Worm (Caenorhabditis elegans) whole organism, L4 larva: ENCODE measurements around the gene T28H11.7.

Experiments used
- F26F4.8 ChIP-seq: fragments of 200-800 bp; sonication (Bioruptor generic); conservative IDR thresholded peaks from 2 replicates; pipeline ENCODE4 v1.3.6; 2022; ENCODE audit warnings: missing genetic modification characterization, missing compliant biosample characterization
- F49E8.2 ChIP-seq: sonication (generic microtip); optimal IDR thresholded peaks from 2 replicates; lab custom pipeline; 2016; ENCODE audit warnings: missing compliant biosample characterization, mild to moderate bottlenecking, missing genetic modification characterization, borderline replicate concordance
- T26A8.4 ChIP-seq: fragments of 200-800 bp; sonication (Bioruptor generic); IDR thresholded peaks from 2 replicates; pipeline ENCODE4 v1.3.6; 2022; ENCODE audit warnings: missing genetic modification characterization, missing compliant biosample characterization
- ZK337.2 ChIP-seq: fragments of 200-800 bp; sonication (Bioruptor generic); IDR thresholded peaks from 2 replicates; pipeline ENCODE4 v1.3.6; 2022; ENCODE audit warnings: missing genetic modification reagents, missing genetic modification characterization, missing compliant biosample characterization
- arid-1 ChIP-seq: fragments of 200-800 bp; sonication (Bioruptor generic); conservative IDR thresholded peaks from 2 replicates; pipeline ENCODE4 v1.3.6; 2022; ENCODE audit warnings: missing genetic modification reagents, missing genetic modification characterization, missing compliant biosample characterization
- ceh-20 ChIP-seq: fragments of 200-800 bp; sonication (Bioruptor generic); IDR thresholded peaks from 2 replicates; pipeline ENCODE4 v1.3.6; 2022; ENCODE audit warnings: missing genetic modification reagents, missing genetic modification characterization, missing compliant biosample characterization
- ces-1 ChIP-seq: fragments of 150-350 bp; sonication (generic microtip); optimal IDR thresholded peaks from 4 replicates; lab custom pipeline; 2014; ENCODE audit warnings: missing biosample characterization, missing genetic modification reagents, missing genetic modification characterization
- daf-19 ChIP-seq: fragments of 200-800 bp; sonication (Bioruptor generic); conservative IDR thresholded peaks from 2 replicates; pipeline ENCODE4 v1.3.6; 2022; ENCODE audit warnings: missing genetic modification characterization, missing compliant biosample characterization
- dmd-6 ChIP-seq: fragments of 200-800 bp; sonication (Bioruptor generic); IDR thresholded peaks from 2 replicates; pipeline ENCODE4 v1.3.6; 2022; ENCODE audit warnings: missing genetic modification reagents, missing genetic modification characterization, missing compliant biosample characterization
- gei-8 ChIP-seq: fragments of 200-800 bp; sonication (Bioruptor generic); optimal IDR thresholded peaks from 2 replicates; lab custom pipeline; 2018; ENCODE audit warnings: mild to moderate bottlenecking, missing genetic modification characterization, missing compliant biosample characterization
- hlh-11 ChIP-seq: fragments of 200-800 bp; sonication (Bioruptor generic); optimal IDR thresholded peaks from 2 replicates; lab custom pipeline; 2018; ENCODE audit warnings: mild to moderate bottlenecking, missing genetic modification characterization, missing compliant biosample characterization
- hmg-1.1 ChIP-seq: fragments of 200-800 bp; sonication (Bioruptor generic); IDR thresholded peaks from 2 replicates; pipeline ENCODE4 v1.3.6; 2022; ENCODE audit warnings: missing genetic modification reagents, missing genetic modification characterization, missing compliant biosample characterization
- lir-3 ChIP-seq: sonication (generic microtip); optimal IDR thresholded peaks from 2 replicates; lab custom pipeline; 2016; ENCODE audit warnings: mild to moderate bottlenecking, missing genetic modification characterization, missing compliant biosample characterization
- lsy-2 ChIP-seq, 2 experiments: fragments of 150-350 bp in 1 of 2; sonication (generic microtip) in 1 of 2; optimal IDR thresholded peaks; 2 replicates each; lab custom pipeline; 2014 to 2017; ENCODE audit warnings: missing biosample characterization in 2 of 2, missing genetic modification characterization in 2 of 2
- madf-9 ChIP-seq: fragments of 200-800 bp; sonication (Bioruptor generic); conservative IDR thresholded peaks from 2 replicates; pipeline ENCODE4 v1.3.6; 2022; ENCODE audit warnings: missing genetic modification reagents, missing genetic modification characterization, missing compliant biosample characterization
- mdl-1 ChIP-seq, 2 experiments: fragments of 150-350 bp in 1 of 2; sonication (generic microtip) in 1 of 2; optimal IDR thresholded peaks; 2 replicates each; lab custom pipeline; 2014 to 2017; ENCODE audit warnings: missing biosample characterization in 2 of 2, missing genetic modification characterization in 2 of 2
- mes-2 ChIP-seq: sonication (generic microtip); optimal IDR thresholded peaks from 2 replicates; lab custom pipeline; 2016; ENCODE audit warnings: missing genotype, mild to moderate bottlenecking, missing genetic modification characterization, missing compliant biosample characterization; ENCODE audit not compliant: poor library complexity, severe bottlenecking
- nhr-10 ChIP-seq: fragments of 150-350 bp; optimal IDR thresholded peaks from 2 replicates; lab custom pipeline; 2014; ENCODE audit warnings: missing biosample characterization, missing genetic modification characterization
- nhr-11 ChIP-seq: fragments of 150-350 bp; optimal IDR thresholded peaks from 2 replicates; lab custom pipeline; 2014; ENCODE audit warnings: missing biosample characterization, missing genetic modification characterization
- nhr-42 ChIP-seq: fragments of 200-800 bp; sonication (Bioruptor generic); IDR thresholded peaks from 2 replicates; pipeline ENCODE4 v1.3.6; 2022; ENCODE audit warnings: missing genetic modification characterization, missing compliant biosample characterization
- rbr-2 ChIP-seq: sonication (generic microtip); optimal IDR thresholded peaks from 2 replicates; lab custom pipeline; 2016; ENCODE audit warnings: missing genotype, missing genetic modification characterization, missing compliant biosample characterization
- saeg-2 ChIP-seq: fragments of 200-800 bp; sonication (Bioruptor generic); IDR thresholded peaks from 2 replicates; pipeline ENCODE4 v1.3.6; 2022; ENCODE audit warnings: missing genetic modification reagents, missing genetic modification characterization, missing compliant biosample characterization
- set-16 ChIP-seq: fragments of 200-800 bp; sonication (Bioruptor generic); IDR thresholded peaks from 2 replicates; pipeline ENCODE4 v1.3.6; 2022; ENCODE audit warnings: missing genetic modification reagents, missing genetic modification characterization, missing compliant biosample characterization
- skn-1 ChIP-seq: fragments of 150-350 bp; optimal IDR thresholded peaks from 2 replicates; lab custom pipeline; 2014; ENCODE audit warnings: missing biosample characterization, missing genetic modification characterization
- snpc-1.2 ChIP-seq: fragments of 200-800 bp; sonication (Bioruptor generic); IDR thresholded peaks from 2 replicates; pipeline ENCODE4 v1.3.6; 2022; ENCODE audit warnings: missing genetic modification reagents, missing genetic modification characterization, missing compliant biosample characterization
- spr-1 ChIP-seq: sonication (generic microtip); optimal IDR thresholded peaks from 2 replicates; lab custom pipeline; 2016; ENCODE audit warnings: mild to moderate bottlenecking, missing genetic modification characterization, missing compliant biosample characterization
- tra-1 ChIP-seq: fragments of 200-800 bp; sonication (Bioruptor generic); IDR thresholded peaks from 2 replicates; pipeline ENCODE4 v1.3.6; 2022; ENCODE audit warnings: missing genetic modification reagents, missing genetic modification characterization, missing compliant biosample characterization
- unc-62 ChIP-seq, 3 experiments: fragments of 150-350 bp in 1 of 3; sonication (generic microtip); optimal IDR thresholded peaks in 2 of 3; peaks in 1 of 3; 1 replicate in 1 of 3; 2 replicates in 2 of 3; lab custom pipeline; 2014 to 2017; ENCODE audit warnings: missing biosample characterization in 3 of 3, missing genetic modification characterization in 3 of 3, missing genetic modification reagents in 3 of 3, missing genotype in 1 of 3
- zag-1 ChIP-seq: fragments of 150-350 bp; optimal IDR thresholded peaks from 2 replicates; lab custom pipeline; 2014; ENCODE audit warnings: missing biosample characterization, missing genetic modification characterization
- zip-2 ChIP-seq: fragments of 150-350 bp; optimal IDR thresholded peaks from 2 replicates; lab custom pipeline; 2014; ENCODE audit warnings: missing biosample characterization, missing genetic modification characterization
- ztf-11 ChIP-seq: fragments of 150-350 bp; optimal IDR thresholded peaks from 2 replicates; lab custom pipeline; 2014; ENCODE audit warnings: missing biosample characterization, missing genetic modification characterization

Gene T28H11.7

ce11 chrIV:5011025-5011424 lies 6.0 kb downstream of the T28H11.7 start:
- peak; percentile 74 for TF ChIP-seq snpc-1.2

DNA sequence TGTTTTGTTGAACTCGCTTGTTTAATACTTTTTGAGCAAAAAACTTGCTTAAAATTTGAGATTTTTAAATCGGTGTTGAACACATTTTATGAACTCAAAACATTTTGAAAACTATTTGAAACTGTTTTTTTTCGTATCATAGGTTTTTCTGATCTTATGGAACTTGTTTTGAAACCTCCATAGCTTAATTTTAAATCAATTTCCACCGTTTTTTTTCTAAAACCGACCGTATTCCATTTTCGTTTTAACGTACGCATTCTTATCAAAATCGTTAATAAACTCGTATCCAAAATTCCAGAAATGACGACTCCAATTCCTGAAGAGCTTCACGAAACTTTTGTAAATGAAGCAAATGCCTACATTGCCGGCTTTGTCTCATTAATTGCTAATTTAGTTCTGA lies 8.6 kb downstream of the T28H11.7 start, which contains the start of gene srm-2:
TSS of gene srm-2 (plus strand) at position 301 of the 400 bp plus-strand sequence.
- TF ChIP-seq zip-2 (tag; lab: Kevin White, UChicago): no peak
- TF ChIP-seq nhr-10 (tag; lab: Kevin White, UChicago): no peak
- no peak for TF ChIP-seq ces-1 (GFP tag; lab: Kevin White, UChicago)
- TF ChIP-seq F49E8.2 (tag; lab: Kevin White, UChicago): no peak
- TF ChIP-seq ceh-20 (GFP tag; lab: Robert Waterston, UW): no peak
- TF ChIP-seq zag-1 (tag; lab: Kevin White, UChicago): no peak
- TF ChIP-seq gei-8 (GFP tag; lab: Kevin White, UChicago): no peak
- no peak for TF ChIP-seq lsy-2 (tag; optimal IDR thresholded peaks at IDR 0.05; lab: Kevin White, UChicago)
- no peak for TF ChIP-seq F26F4.8 (GFP tag; lab: Robert Waterston, UW)
- TF ChIP-seq tra-1 (GFP tag; lab: Robert Waterston, UW): no peak
- no peak for TF ChIP-seq unc-62 (GFP tag; optimal IDR thresholded peaks at IDR 0.05 in 1 of 2; lab: Kevin White, UChicago)
- no peak for TF ChIP-seq unc-62 (tag; optimal IDR thresholded peaks at IDR 0.05; lab: Kevin White, UChicago)
- no peak for TF ChIP-seq skn-1 (tag; lab: Kevin White, UChicago)
- TF ChIP-seq arid-1: no peak
- no peak for TF ChIP-seq mes-2 (tag; lab: Kevin White, UChicago)
- TF ChIP-seq ztf-11 (tag; lab: Kevin White, UChicago): no peak
- no peak for TF ChIP-seq ZK337.2 (GFP tag; lab: Robert Waterston, UW)
- no peak for TF ChIP-seq hmg-1.1

DNA sequence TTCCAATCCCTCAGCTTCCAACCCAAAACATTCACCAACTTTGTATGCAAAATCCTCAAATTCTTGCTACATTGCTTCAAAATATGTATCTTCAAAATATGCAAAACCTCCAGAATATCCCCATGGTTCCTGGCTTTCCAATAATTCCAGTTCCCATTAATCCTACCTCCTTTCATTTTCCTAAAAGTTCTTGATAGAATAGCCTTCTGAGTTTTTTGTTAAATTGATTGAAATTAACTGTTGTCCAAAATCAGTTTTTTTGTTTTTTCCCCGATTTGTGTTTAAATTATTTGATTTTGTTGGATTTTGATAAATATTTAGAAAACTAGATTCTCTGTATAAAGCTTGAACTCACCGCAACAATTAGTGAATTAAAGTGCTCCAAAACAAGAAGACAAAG lies 11.8 kb downstream of the T28H11.7 start:
- TF ChIP-seq lsy-2 (tag; optimal IDR thresholded peaks at IDR 0.05; lab: Kevin White, UChicago): no peak
- TF ChIP-seq unc-62 (GFP tag; optimal IDR thresholded peaks at IDR 0.05 in 1 of 2; lab: Kevin White, UChicago): peak in 1 of 2 experiments; percentile 90
- no peak for TF ChIP-seq unc-62 (tag; optimal IDR thresholded peaks at IDR 0.05; lab: Kevin White, UChicago)

DNA sequence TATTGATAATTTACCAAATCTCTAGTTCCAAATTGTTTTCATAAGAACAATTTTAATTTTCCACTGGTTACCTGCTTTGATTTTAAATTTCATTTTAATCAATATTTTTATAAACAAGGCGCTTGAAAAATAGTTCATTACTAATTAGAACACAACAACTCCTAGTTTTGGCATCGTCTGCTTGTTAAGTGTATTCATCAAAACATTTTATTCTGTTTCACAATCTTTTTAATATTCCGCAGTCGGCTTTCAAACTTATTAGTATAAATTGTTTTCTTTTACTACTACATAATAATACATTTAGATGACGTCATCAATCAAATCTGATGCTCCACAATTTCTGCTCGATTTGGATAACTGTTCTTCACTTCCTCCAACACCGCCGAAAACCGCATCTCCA lies 14.5 kb downstream of the T28H11.7 start, which contains the start of gene pes-1:
TSS of gene pes-1 (plus strand) at position 301 of the 400 bp plus-strand sequence.
- TF ChIP-seq rbr-2 (tag; lab: Kevin White, UChicago) (no peak), mdl-1 (tag; optimal IDR thresholded peaks at IDR 0.05; lab: Kevin White, UChicago) (no peak), dmd-6 (GFP tag; lab: Robert Waterston, UW) (no peak), madf-9 (GFP tag; lab: Robert Waterston, UW) (no peak)

DNA sequence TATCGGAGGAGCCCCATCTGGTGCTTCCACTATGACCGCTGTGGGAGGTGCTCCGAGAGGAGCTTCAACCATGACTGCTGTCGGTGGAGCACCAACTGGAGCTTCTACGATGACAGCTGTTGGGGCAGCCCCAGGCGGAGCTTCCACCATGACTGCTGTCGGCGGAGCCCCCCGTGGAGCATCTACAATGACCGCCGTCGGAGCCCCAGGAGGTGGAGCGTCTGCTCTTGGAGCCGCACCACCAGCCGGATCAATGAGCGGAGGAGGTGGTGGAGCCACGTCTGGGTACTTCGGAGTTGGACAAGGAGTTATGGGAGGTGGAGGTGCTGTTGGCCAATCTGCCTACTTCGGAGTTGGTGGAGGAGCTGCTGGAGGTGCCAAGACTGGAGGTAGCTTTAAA lies 20.0 kb downstream of the T28H11.7 start:
- TF ChIP-seq hlh-11 (tag; lab: Kevin White, UChicago) (no peak), saeg-2 (no peak), set-16 (GFP tag; lab: Robert Waterston, UW) (peak; percentile 94), nhr-11 (tag; lab: Kevin White, UChicago) (no peak)
- TF ChIP-seq, all 104 proteins: peak for 1

DNA sequence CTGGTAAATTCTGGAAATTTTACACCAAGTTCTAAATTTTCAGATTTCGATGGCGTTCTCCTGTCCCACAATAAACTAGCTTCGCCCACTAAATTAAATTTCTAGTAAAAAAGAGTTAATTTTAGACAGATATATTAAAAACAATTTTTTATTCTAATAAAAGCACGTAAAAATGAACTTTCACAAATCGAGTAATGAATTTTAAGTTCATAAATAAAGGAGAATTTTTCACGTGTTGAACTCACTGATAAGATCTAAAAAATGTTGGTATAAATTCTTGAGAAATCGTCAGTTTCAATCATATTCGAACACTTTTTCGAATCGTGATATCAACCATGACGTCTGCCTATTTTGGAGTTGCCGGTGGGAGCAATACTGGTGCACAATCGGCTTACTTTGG lies 21.1 kb downstream of the T28H11.7 start, which contains the start of gene ssq-2:
TSS of gene ssq-2 (plus strand) at position 301 of the 400 bp plus-strand sequence.
- TF ChIP-seq spr-1: no peak
- no peak for TF ChIP-seq nhr-42
- TF ChIP-seq daf-19 (GFP tag; lab: Robert Waterston, UW): no peak
- no peak for TF ChIP-seq gei-8 (GFP tag; lab: Kevin White, UChicago)
- TF ChIP-seq lir-3: no peak
- TF ChIP-seq T26A8.4 (GFP tag; lab: Robert Waterston, UW): no peak
- TF ChIP-seq arid-1: no peak
- TF ChIP-seq saeg-2: no peak
